Fruit fly (Drosophila melanogaster): ENCODE measurements around the gene Tdh.

The Tdh gene

DNA sequence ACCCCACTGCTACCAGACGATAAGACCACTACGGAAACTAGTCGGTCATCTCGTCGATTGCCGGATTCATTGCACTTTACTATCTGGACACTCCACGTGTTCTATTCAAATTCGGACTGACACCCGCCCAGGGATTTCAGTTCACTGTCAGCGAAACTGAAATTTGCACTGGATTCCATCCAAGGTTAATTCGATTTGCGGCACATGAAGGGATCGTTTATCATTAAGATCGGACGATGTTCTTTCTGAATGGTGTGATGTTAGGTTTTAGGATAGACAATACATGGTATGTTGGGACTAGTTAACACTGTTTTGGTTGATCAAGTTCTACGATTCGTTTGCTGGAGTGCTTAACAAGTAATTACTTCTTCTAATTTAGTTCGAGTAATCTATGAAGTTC is 803 bp upstream of the Tdh start, which contains the start of gene CG42764:
TSS of gene CG42764 (minus strand) at position 101 of the 400 bp plus-strand sequence.
- TF ChIP-seq Clk (GFP tag; optimal IDR thresholded peaks at IDR 0.05) (no peak), kay (GFP tag; ENCODE audit: borderline replicate concordance) (no peak), CG5204 (GFP tag; optimal IDR thresholded peaks at IDR 0.05) (no peak), CG12768 (GFP tag; optimal IDR thresholded peaks at IDR 0.05) (no peak), CG14711 (tag; optimal IDR thresholded peaks at IDR 0.05) (no peak), CG7045 (GFP tag; optimal IDR thresholded peaks at IDR 0.05) (no peak), ovo (GFP tag; optimal IDR thresholded peaks at IDR 0.05) (no peak), pad (GFP tag; optimal IDR thresholded peaks at IDR 0.05) (no peak), tj (GFP tag; optimal IDR thresholded peaks at IDR 0.05) (no peak), cic (GFP tag; optimal IDR thresholded peaks at IDR 0.05) (no peak), CG1620 (GFP tag; optimal IDR thresholded peaks at IDR 0.05) (no peak), bab1 (GFP tag; optimal IDR thresholded peaks at IDR 0.05) (no peak), CG11617 (GFP tag; optimal IDR thresholded peaks at IDR 0.05) (no peak), CG33017 (tag; optimal IDR thresholded peaks at IDR 0.05) (no peak), Mnt (GFP tag; optimal IDR thresholded peaks at IDR 0.05) (no peak), Crg-1 (GFP tag; optimal IDR thresholded peaks at IDR 0.05) (no peak), toe (GFP tag; optimal IDR thresholded peaks at IDR 0.05) (no peak)

DNA sequence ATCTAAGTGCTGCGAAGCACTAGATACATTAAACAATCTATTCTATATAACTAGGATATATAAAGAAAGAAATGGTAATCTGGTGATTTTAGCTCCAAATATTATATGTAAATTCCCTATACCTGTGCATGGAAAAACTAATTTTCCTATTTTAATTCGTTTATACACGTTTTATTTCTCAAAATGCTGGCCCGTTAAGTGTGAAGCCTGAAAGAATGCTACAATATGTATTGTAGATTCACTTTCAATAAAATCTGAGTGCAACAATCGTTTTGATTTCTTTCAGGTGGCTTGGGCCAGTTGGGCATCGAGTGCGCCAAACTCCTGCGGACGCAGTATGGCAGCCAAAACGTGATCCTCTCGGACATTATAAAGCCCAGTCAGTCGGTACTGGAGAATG is 689 bp downstream of the Tdh start:
- no peak for TF ChIP-seq toe (GFP tag; optimal IDR thresholded peaks at IDR 0.05)
- TF ChIP-seq CG33017 (tag; optimal IDR thresholded peaks at IDR 0.05) = no peak
- TF ChIP-seq Hr96 (GFP tag; optimal IDR thresholded peaks at IDR 0.05) = no peak
- no peak for TF ChIP-seq CG7045 (GFP tag; optimal IDR thresholded peaks at IDR 0.05)

DNA sequence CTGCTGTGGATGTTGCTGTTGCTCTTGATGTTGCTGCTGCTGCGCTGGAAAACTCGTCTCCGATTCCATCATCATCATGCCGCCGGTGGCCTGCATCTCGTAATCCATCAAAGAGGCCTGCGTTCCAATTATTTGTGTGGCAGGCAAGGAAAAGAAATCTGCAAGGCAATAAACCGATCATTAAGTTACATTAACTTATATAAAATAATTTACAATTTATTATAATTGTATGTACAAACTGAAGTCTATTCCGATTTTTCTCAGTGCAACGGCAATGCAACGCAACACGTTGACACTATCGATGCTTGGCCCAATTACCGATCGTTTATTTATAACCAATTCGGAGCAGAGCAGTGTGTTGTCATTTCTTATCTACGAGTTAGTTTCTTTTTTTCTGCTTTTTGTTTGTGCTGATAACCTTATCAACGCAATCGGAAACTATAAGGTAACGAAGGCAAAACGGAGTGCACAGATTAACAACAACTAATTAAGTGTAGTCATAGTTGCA is 4.3 kb downstream of the Tdh start:
- TF ChIP-seq CG33017 (tag; optimal IDR thresholded peaks at IDR 0.05) = no peak
- no peak for TF ChIP-seq ovo (GFP tag; optimal IDR thresholded peaks at IDR 0.05)
- no peak for TF ChIP-seq CG7101 (tag; optimal IDR thresholded peaks at IDR 0.05)
- TF ChIP-seq bab1 (GFP tag; optimal IDR thresholded peaks at IDR 0.05) = no peak
- no peak for TF ChIP-seq cnc (optimal IDR thresholded peaks at IDR 0.05)
- TF ChIP-seq tj (GFP tag; optimal IDR thresholded peaks at IDR 0.05) = peak; percentile 19
- peak; percentile 86 for TF ChIP-seq cic (GFP tag; optimal IDR thresholded peaks at IDR 0.05)
- TF ChIP-seq kay (GFP tag; ENCODE audit: borderline replicate concordance) = peak; percentile 96
- peak; percentile 26 for TF ChIP-seq CG12768 (GFP tag; optimal IDR thresholded peaks at IDR 0.05)
- TF ChIP-seq Crg-1 (GFP tag; optimal IDR thresholded peaks at IDR 0.05) = no peak
- TF ChIP-seq CG7045 (GFP tag; optimal IDR thresholded peaks at IDR 0.05) = peak; percentile 55
- no peak for TF ChIP-seq pad (GFP tag; optimal IDR thresholded peaks at IDR 0.05)
- peak; percentile 30 for TF ChIP-seq Mnt (GFP tag; optimal IDR thresholded peaks at IDR 0.05)
- TF ChIP-seq Clk (GFP tag; optimal IDR thresholded peaks at IDR 0.05) = peak; percentile 44
- TF ChIP-seq toe (GFP tag; optimal IDR thresholded peaks at IDR 0.05) = no peak
- no peak for TF ChIP-seq CG1620 (GFP tag; optimal IDR thresholded peaks at IDR 0.05)
- TF ChIP-seq Hr96 (GFP tag; optimal IDR thresholded peaks at IDR 0.05) = no peak
- TF ChIP-seq CG5204 (GFP tag; optimal IDR thresholded peaks at IDR 0.05) = no peak
- TF ChIP-seq CG11617 (GFP tag; optimal IDR thresholded peaks at IDR 0.05) = peak; percentile 6
- no peak for TF ChIP-seq CG14711 (tag; optimal IDR thresholded peaks at IDR 0.05)

DNA sequence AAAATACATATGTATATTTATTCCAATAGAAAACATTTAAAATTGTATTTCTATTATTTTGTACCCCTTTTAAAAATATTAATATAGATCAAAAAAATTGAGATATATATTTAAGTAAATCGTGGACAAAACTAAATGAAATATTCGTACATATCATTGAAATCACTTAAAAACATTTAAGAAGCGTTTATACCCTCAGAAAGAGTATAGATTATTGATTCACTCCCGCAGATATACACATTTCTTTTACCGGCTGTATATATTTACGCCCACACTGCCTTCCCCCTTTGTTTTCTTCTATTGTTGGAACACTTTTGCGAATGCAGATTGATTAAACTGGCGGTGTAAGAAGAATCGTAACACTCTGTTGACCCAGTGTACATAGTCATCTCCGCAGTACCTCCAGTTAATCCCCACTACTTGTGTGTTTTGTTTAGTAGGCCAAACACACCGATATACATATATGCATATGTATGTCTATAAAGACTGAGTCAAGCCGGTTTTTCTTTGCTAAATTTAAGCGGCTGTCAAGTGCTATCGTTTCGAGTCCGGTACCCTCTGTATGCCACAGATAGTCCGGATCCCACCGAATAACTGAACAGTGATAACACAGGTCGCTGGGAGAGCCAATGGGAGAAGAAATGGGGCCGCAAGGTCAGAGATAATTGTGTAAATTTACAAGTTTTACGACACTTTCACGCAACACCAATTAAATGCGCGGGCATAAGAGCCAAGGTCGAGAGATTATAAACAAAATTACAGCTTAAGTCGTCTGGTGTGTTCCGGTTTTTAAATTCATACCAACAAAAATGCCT is 5.0 kb downstream of the Tdh start:
- TF ChIP-seq ovo (GFP tag; optimal IDR thresholded peaks at IDR 0.05) (peak; percentile 53), CG7101 (tag; optimal IDR thresholded peaks at IDR 0.05) (peak; percentile 76), CG5204 (GFP tag; optimal IDR thresholded peaks at IDR 0.05) (peak; percentile 17), bab1 (GFP tag; optimal IDR thresholded peaks at IDR 0.05) (no peak), cnc (optimal IDR thresholded peaks at IDR 0.05) (no peak), pad (GFP tag; optimal IDR thresholded peaks at IDR 0.05) (peak; percentile 50), CG14711 (tag; optimal IDR thresholded peaks at IDR 0.05) (peak; percentile 62), Clk (GFP tag; optimal IDR thresholded peaks at IDR 0.05) (no peak), toe (GFP tag; optimal IDR thresholded peaks at IDR 0.05) (peak; percentile 46), kay (GFP tag; ENCODE audit: borderline replicate concordance) (peak; percentile 50), CG12768 (GFP tag; optimal IDR thresholded peaks at IDR 0.05) (peak; percentile 32), CG1620 (GFP tag; optimal IDR thresholded peaks at IDR 0.05) (peak; percentile 12), CG33017 (tag; optimal IDR thresholded peaks at IDR 0.05) (peak; percentile 84), Hr96 (GFP tag; optimal IDR thresholded peaks at IDR 0.05) (peak; percentile 19), Crg-1 (GFP tag; optimal IDR thresholded peaks at IDR 0.05) (peak; percentile 87), cic (GFP tag; optimal IDR thresholded peaks at IDR 0.05) (peak; percentile 71), Mnt (GFP tag; optimal IDR thresholded peaks at IDR 0.05) (peak; percentile 63), CG7045 (GFP tag; optimal IDR thresholded peaks at IDR 0.05) (no peak), tj (GFP tag; optimal IDR thresholded peaks at IDR 0.05) (no peak), CG11617 (GFP tag; optimal IDR thresholded peaks at IDR 0.05) (peak; percentile 41)

DNA sequence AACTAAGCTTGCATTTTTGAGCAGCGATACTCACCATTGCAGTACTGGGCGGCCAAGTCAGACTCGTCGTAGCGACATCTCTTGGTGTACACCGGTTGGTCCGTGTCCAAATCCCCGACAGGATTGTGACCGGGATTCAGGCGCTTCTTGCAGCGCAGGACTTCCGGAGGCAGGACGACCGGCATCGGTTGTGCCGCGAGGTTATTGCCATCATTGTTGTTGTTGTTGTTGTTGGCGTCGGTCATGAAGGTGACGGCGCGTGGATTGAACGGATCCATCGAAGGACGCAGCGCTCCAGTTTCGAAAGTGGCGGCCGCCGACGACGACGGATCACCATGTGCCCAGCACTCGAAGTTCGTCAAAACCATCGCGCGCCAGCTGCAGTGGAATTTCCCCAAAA is 5.9 kb downstream of the Tdh start:
- TF ChIP-seq CG11617 (GFP tag; optimal IDR thresholded peaks at IDR 0.05) (no peak), Mnt (GFP tag; optimal IDR thresholded peaks at IDR 0.05) (no peak), Clk (GFP tag; optimal IDR thresholded peaks at IDR 0.05) (no peak)

All from whole organism, adult.